Fruit fly (Drosophila melanogaster): ENCODE data around the gene CG10903.
"Not testable (repeated sequence)": the region's sequence is repeated elsewhere in the genome, so short reads cannot be mapped to it uniquely, and the experiment has no call there.

DNA sequence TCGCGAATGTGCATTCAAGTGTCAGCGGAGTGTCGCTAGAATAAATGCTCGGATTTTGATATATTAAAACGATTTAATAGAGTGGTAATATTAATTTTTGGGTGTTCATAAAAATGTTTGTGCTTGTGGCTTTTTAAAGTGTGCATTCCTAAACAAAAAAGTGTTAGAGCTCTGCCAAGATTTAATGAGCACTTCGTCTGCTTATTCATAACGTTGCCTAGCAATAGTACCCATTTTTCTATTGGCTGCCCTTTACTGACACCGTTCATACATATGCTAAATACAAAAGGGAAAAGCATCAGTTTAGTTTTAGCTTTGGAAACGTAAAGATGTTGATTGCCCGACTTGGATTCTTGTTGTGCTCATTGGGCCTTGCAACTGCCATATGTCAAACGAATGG is 19.2 kb downstream of the CG10903 start, which contains the start of gene CG43061:
- not testable (repeated sequence) for TF ChIP-seq CG6854 (GFP tag; optimal IDR thresholded peaks at IDR 0.05); Gug (GFP tag; IDR thresholded peaks at IDR 0.05); eg (GFP tag; IDR thresholded peaks at IDR 0.05); ss (GFP tag; optimal IDR thresholded peaks at IDR 0.05); salr (GFP tag; optimal IDR thresholded peaks at IDR 0.05)
